Worm (Caenorhabditis elegans) whole organism, L4/young adult: Measurements from ENCODE around the gene fbxb-75.

ENCODE experiments used
- W03F9.2 ChIP-seq: fragments of 150-350 bp; optimal IDR thresholded peaks from 2 replicates; lab custom pipeline; 2014; ENCODE audit warnings: missing biosample characterization, missing genetic modification characterization
- dao-5 ChIP-seq: sonication (generic microtip); optimal IDR thresholded peaks from 2 replicates; lab custom pipeline; 2016; ENCODE audit warnings: missing genotype, missing genetic modification characterization, moderate library complexity, missing compliant biosample characterization
- him-1 ChIP-seq: sonication (generic microtip); optimal IDR thresholded peaks from 2 replicates; lab custom pipeline; 2016; ENCODE audit warnings: missing genotype, missing genetic modification reagents, missing genetic modification characterization, missing compliant biosample characterization

DNA sequence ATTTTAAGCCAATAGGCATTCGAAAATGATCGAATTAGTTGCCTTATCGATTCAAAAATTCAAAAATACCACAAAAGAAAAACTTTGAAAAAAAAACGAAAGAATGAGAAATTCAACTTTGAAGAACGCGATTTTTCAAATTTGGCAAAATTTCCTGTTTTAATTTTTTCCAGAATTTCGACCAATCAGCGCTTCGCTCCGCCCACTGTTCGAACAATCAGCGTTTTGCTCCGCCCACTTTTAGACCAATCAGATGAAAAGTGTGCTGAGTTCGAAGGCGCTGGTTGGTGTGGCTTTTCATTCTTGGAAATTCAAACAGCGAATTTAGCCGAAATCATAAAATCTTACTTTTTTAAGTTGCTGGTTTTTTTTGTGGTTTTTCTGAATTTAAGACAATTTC, 43.4 kb downstream of the fbxb-75 start:
- TF ChIP-seq him-1 (tag; lab: Kevin White, UChicago) (no peak), dao-5 (no peak), W03F9.2 (tag; lab: Kevin White, UChicago) (no peak)
